Fruit fly (Drosophila melanogaster): ENCODE results near the gene CG10214.

CG10214 gene

dm6 chr3R:23737676-23738574, 29.4 kb downstream of the CG10214 start:
- TF ChIP-seq h (GFP tag; optimal IDR thresholded peaks at IDR 0.05), result no peak
- no peak for TF ChIP-seq HLH106 (tag; optimal IDR thresholded peaks at IDR 0.05)
- TF ChIP-seq Dif (GFP tag; optimal IDR thresholded peaks at IDR 0.05; ENCODE audit: partially characterized antibody), result no peak
- TF ChIP-seq psq (GFP tag; optimal IDR thresholded peaks at IDR 0.05), result no peak
- no peak for TF ChIP-seq ey (GFP tag; optimal IDR thresholded peaks at IDR 0.05)
- TF ChIP-seq br (GFP tag; optimal IDR thresholded peaks at IDR 0.05), result no peak
- no peak for TF ChIP-seq fru (GFP tag; optimal IDR thresholded peaks at IDR 0.05)
- TF ChIP-seq CrebA (GFP tag; optimal IDR thresholded peaks at IDR 0.05; ENCODE audit: borderline replicate concordance), result no peak
- no peak for TF ChIP-seq woc (GFP tag; optimal IDR thresholded peaks at IDR 0.05)
- TF ChIP-seq Sp1 (GFP tag; optimal IDR thresholded peaks at IDR 0.05), result no peak
- TF ChIP-seq foxo (GFP tag; optimal IDR thresholded peaks at IDR 0.05), result no peak
- no peak for TF ChIP-seq pan (optimal IDR thresholded peaks at IDR 0.05)
- TF ChIP-seq Jra (GFP tag; optimal IDR thresholded peaks at IDR 0.05), result no peak
- TF ChIP-seq sage (GFP tag; optimal IDR thresholded peaks at IDR 0.05), result no peak
- TF ChIP-seq OdsH (GFP tag; optimal IDR thresholded peaks at IDR 0.05), result no peak
- TF ChIP-seq Dfd (GFP tag; optimal IDR thresholded peaks at IDR 0.05), result no peak
- TF ChIP-seq Abd-B (GFP tag; optimal IDR thresholded peaks at IDR 0.05), result no peak
- no peak for TF ChIP-seq dsf (GFP tag; optimal IDR thresholded peaks at IDR 0.05; ENCODE audit: borderline replicate concordance)
- no peak for TF ChIP-seq usp (GFP tag; optimal IDR thresholded peaks at IDR 0.05)

dm6 chr3R:23736365-23736764, 30.9 kb downstream of the CG10214 start:
- TF ChIP-seq sv (GFP tag; optimal IDR thresholded peaks at IDR 0.05) (no peak), CG32264 (GFP tag; optimal IDR thresholded peaks at IDR 0.05) (no peak), Vsx2 (GFP tag; optimal IDR thresholded peaks at IDR 0.05; ENCODE audit: partially characterized antibody) (no peak), sage (GFP tag; optimal IDR thresholded peaks at IDR 0.05) (no peak), Abd-B (GFP tag; optimal IDR thresholded peaks at IDR 0.05) (no peak), HLH106 (tag; optimal IDR thresholded peaks at IDR 0.05) (no peak), dsf (GFP tag; optimal IDR thresholded peaks at IDR 0.05; ENCODE audit: borderline replicate concordance) (no peak)

DNA sequence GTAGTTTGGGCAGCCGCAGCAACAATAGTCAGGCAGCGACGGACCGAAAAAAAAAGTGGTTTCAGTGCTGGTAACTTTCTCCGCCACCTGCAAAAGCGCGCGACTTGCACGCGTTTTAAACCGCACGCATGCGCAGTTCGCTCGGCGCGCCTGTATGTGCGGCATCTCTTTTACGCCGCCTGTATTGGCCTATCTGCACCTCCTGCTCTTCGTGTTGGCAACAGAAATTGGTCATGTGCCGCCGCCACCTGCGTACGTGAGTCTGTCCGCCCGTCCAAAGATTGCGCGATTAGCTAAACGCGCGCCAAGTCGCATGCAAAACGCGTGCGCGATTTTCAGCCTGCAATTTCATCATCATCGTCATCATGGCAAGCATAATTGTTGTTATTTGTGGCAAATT, 31.6 kb downstream of the CG10214 start:
- TF ChIP-seq lola (GFP tag; optimal IDR thresholded peaks at IDR 0.05), result no peak
- TF ChIP-seq sage (GFP tag; optimal IDR thresholded peaks at IDR 0.05), result no peak
- TF ChIP-seq Hr78 (GFP tag; optimal IDR thresholded peaks at IDR 0.05), result no peak
- TF ChIP-seq Dif (GFP tag; optimal IDR thresholded peaks at IDR 0.05; ENCODE audit: partially characterized antibody), result no peak
- TF ChIP-seq Rel (GFP tag; optimal IDR thresholded peaks at IDR 0.05), result no peak
- TF ChIP-seq Rel (tag; optimal IDR thresholded peaks at IDR 0.05), result no peak
- no peak for TF ChIP-seq CrebA (GFP tag; optimal IDR thresholded peaks at IDR 0.05; ENCODE audit: borderline replicate concordance)
- TF ChIP-seq Myc (optimal IDR thresholded peaks at IDR 0.05), result peak; percentile 86

dm6 chr3R:23734573-23735404, 32.5 kb downstream of the CG10214 start:
- no peak for TF ChIP-seq sage (GFP tag; optimal IDR thresholded peaks at IDR 0.05)
- no peak for TF ChIP-seq rgr (GFP tag; optimal IDR thresholded peaks at IDR 0.05)

dm6 chr3R:23733771-23734170, 33.5 kb downstream of the CG10214 start:
- TF ChIP-seq usp (GFP tag; optimal IDR thresholded peaks at IDR 0.05) (no peak), OdsH (GFP tag; optimal IDR thresholded peaks at IDR 0.05) (no peak), CG32264 (GFP tag; optimal IDR thresholded peaks at IDR 0.05) (no peak), Rel (GFP tag; optimal IDR thresholded peaks at IDR 0.05) (no peak), Rel (tag; optimal IDR thresholded peaks at IDR 0.05) (no peak), Sp1 (GFP tag; optimal IDR thresholded peaks at IDR 0.05) (no peak), woc (GFP tag; optimal IDR thresholded peaks at IDR 0.05) (no peak), HLH106 (tag; optimal IDR thresholded peaks at IDR 0.05) (no peak), dsf (GFP tag; optimal IDR thresholded peaks at IDR 0.05; ENCODE audit: borderline replicate concordance) (no peak), brk (GFP tag; optimal IDR thresholded peaks at IDR 0.05) (no peak), CG9705 (GFP tag; optimal IDR thresholded peaks at IDR 0.05) (no peak), jim (GFP tag; optimal IDR thresholded peaks at IDR 0.05) (no peak), Dif (GFP tag; optimal IDR thresholded peaks at IDR 0.05; ENCODE audit: partially characterized antibody) (no peak), N (GFP tag; optimal IDR thresholded peaks at IDR 0.05) (no peak), Hnf4 (GFP tag; optimal IDR thresholded peaks at IDR 0.05) (no peak), foxo (GFP tag; optimal IDR thresholded peaks at IDR 0.05) (no peak), sv (GFP tag; optimal IDR thresholded peaks at IDR 0.05) (no peak), Jra (GFP tag; optimal IDR thresholded peaks at IDR 0.05) (no peak), Abd-B (GFP tag; optimal IDR thresholded peaks at IDR 0.05) (no peak), psq (GFP tag; optimal IDR thresholded peaks at IDR 0.05) (no peak)

Data from whole organism, wandering third instar larva.